Worm (Caenorhabditis elegans) whole organism, late embryonic: ENCODE data around the gene K06H7.7.

ENCODE experiments used
- C08G9.2 ChIP-seq: sonication (generic microtip); optimal IDR thresholded peaks from 2 replicates; lab custom pipeline; 2016; ENCODE audit warnings: mild to moderate bottlenecking, missing genetic modification characterization, moderate library complexity, missing compliant biosample characterization
- C38D4.7 ChIP-seq: fragments of 200-800 bp; sonication (Bioruptor generic); optimal IDR thresholded peaks from 2 replicates; lab custom pipeline; 2018; ENCODE audit warnings: mild to moderate bottlenecking, missing genetic modification characterization, moderate library complexity, missing compliant biosample characterization
- F13H6.1 ChIP-seq: sonication (generic microtip); optimal IDR thresholded peaks from 2 replicates; lab custom pipeline; 2016; ENCODE audit warnings: missing genetic modification characterization, missing compliant biosample characterization
- K09A11.1 ChIP-seq: sonication (generic microtip); optimal IDR thresholded peaks from 2 replicates; lab custom pipeline; 2017; ENCODE audit warnings: antibody characterized with exemption, mild to moderate bottlenecking, missing genetic modification characterization, missing compliant biosample characterization; ENCODE audit not compliant: insufficient read depth
- T23F11.4 ChIP-seq: fragments of 200-800 bp; sonication (Bioruptor generic); optimal IDR thresholded peaks from 2 replicates; lab custom pipeline; 2018; ENCODE audit warnings: mild to moderate bottlenecking, missing genetic modification characterization, missing compliant biosample characterization
- Y22D7AL.16 ChIP-seq: sonication (generic microtip); optimal IDR thresholded peaks from 2 replicates; lab custom pipeline; 2016; ENCODE audit warnings: missing genetic modification characterization, missing compliant biosample characterization
- ahr-1 ChIP-seq: sonication (generic microtip); optimal IDR thresholded peaks from 2 replicates; lab custom pipeline; 2016; ENCODE audit warnings: missing genetic modification characterization, missing compliant biosample characterization
- ama-1 ChIP-seq: fragments of 150-350 bp; optimal IDR thresholded peaks from 2 replicates; lab custom pipeline; 2014
- ceh-18 ChIP-seq: sonication (generic microtip); optimal IDR thresholded peaks from 2 replicates; lab custom pipeline; 2016; ENCODE audit warnings: missing genetic modification characterization, missing compliant biosample characterization
- ceh-19 ChIP-seq: fragments of 200-800 bp; sonication (Bioruptor generic); optimal IDR thresholded peaks from 2 replicates; lab custom pipeline; 2018; ENCODE audit warnings: mild to moderate bottlenecking, missing genetic modification characterization, missing compliant biosample characterization
- ceh-22 ChIP-seq: sonication (generic microtip); optimal IDR thresholded peaks from 2 replicates; lab custom pipeline; 2017; ENCODE audit warnings: missing biosample characterization, missing genetic modification characterization
- ceh-24 ChIP-seq: sonication (generic microtip); optimal IDR thresholded peaks from 2 replicates; lab custom pipeline; 2016; ENCODE audit warnings: mild to moderate bottlenecking, missing genetic modification characterization, missing compliant biosample characterization
- ceh-30 ChIP-seq: fragments of 150-350 bp; optimal IDR thresholded peaks from 2 replicates; lab custom pipeline; 2014; ENCODE audit warnings: missing biosample characterization, missing genetic modification characterization
- ceh-9 ChIP-seq: sonication (generic microtip); optimal IDR thresholded peaks from 2 replicates; lab custom pipeline; 2016; ENCODE audit warnings: mild to moderate bottlenecking, missing genetic modification characterization, inconsistent platforms, missing compliant biosample characterization
- che-1 ChIP-seq: sonication (generic microtip); optimal IDR thresholded peaks from 2 replicates; lab custom pipeline; 2016; ENCODE audit warnings: mild to moderate bottlenecking, missing genetic modification characterization, missing compliant biosample characterization
- dmd-4 ChIP-seq: sonication (generic microtip); optimal IDR thresholded peaks from 2 replicates; lab custom pipeline; 2016; ENCODE audit warnings: borderline replicate concordance, missing genetic modification characterization, missing compliant biosample characterization
- dve-1 ChIP-seq: sonication (generic microtip); optimal IDR thresholded peaks from 2 replicates; lab custom pipeline; 2017; ENCODE audit warnings: antibody characterized with exemption, mild to moderate bottlenecking, missing genetic modification characterization, missing compliant biosample characterization
- elt-2 ChIP-seq: sonication (generic microtip); optimal IDR thresholded peaks from 2 replicates; lab custom pipeline; 2016; ENCODE audit warnings: missing genetic modification reagents, missing genetic modification characterization, missing compliant biosample characterization
- ets-4 ChIP-seq: sonication (generic microtip); optimal IDR thresholded peaks from 2 replicates; lab custom pipeline; 2016; ENCODE audit warnings: missing genetic modification characterization, missing compliant biosample characterization
- eyg-1 ChIP-seq: sonication (generic microtip); optimal IDR thresholded peaks from 2 replicates; lab custom pipeline; 2016; ENCODE audit warnings: missing genotype, missing genetic modification characterization, missing compliant biosample characterization
- fax-1 ChIP-seq: sonication (generic microtip); optimal IDR thresholded peaks from 2 replicates; lab custom pipeline; 2016; ENCODE audit warnings: missing genotype, missing genetic modification characterization, missing compliant biosample characterization
- fkh-10 ChIP-seq: fragments of 150-350 bp; optimal IDR thresholded peaks from 2 replicates; lab custom pipeline; 2014; ENCODE audit warnings: missing biosample characterization, missing genetic modification reagents, missing genetic modification characterization
- fkh-6 ChIP-seq: sonication (generic microtip); optimal IDR thresholded peaks from 2 replicates; lab custom pipeline; 2016; ENCODE audit warnings: missing genetic modification characterization, missing compliant biosample characterization
- gmeb-2 ChIP-seq: sonication (generic microtip); optimal IDR thresholded peaks from 2 replicates; lab custom pipeline; 2016; ENCODE audit warnings: missing genetic modification characterization, inconsistent platforms, missing compliant biosample characterization
- hlh-15 ChIP-seq: sonication (generic microtip); optimal IDR thresholded peaks from 2 replicates; lab custom pipeline; 2016; ENCODE audit warnings: missing genetic modification characterization, missing compliant biosample characterization
- hlh-8 ChIP-seq: sonication (generic microtip); optimal IDR thresholded peaks from 2 replicates; lab custom pipeline; 2016; ENCODE audit warnings: missing genotype, missing genetic modification characterization, missing compliant biosample characterization
- lim-6 ChIP-seq: sonication (generic microtip); optimal IDR thresholded peaks from 2 replicates; lab custom pipeline; 2016; ENCODE audit warnings: missing genetic modification characterization, missing compliant biosample characterization
- lin-11 ChIP-seq: fragments of 200-800 bp; sonication (Bioruptor generic); optimal IDR thresholded peaks from 2 replicates; lab custom pipeline; 2018; ENCODE audit warnings: mild to moderate bottlenecking, missing genetic modification characterization, missing compliant biosample characterization
- nfya-1 ChIP-seq: sonication (generic microtip); optimal IDR thresholded peaks from 2 replicates; lab custom pipeline; 2017; ENCODE audit warnings: missing genetic modification characterization, mild to moderate bottlenecking, missing compliant biosample characterization, antibody characterized with exemption, moderate library complexity
- nhr-232 ChIP-seq: sonication (generic microtip); optimal IDR thresholded peaks from 2 replicates; lab custom pipeline; 2016; ENCODE audit warnings: missing genetic modification characterization, missing compliant biosample characterization
- odd-2 ChIP-seq: sonication (generic microtip); optimal IDR thresholded peaks from 2 replicates; lab custom pipeline; 2017; ENCODE audit warnings: antibody characterized with exemption, mild to moderate bottlenecking, missing genetic modification characterization, missing compliant biosample characterization
- pag-3 ChIP-seq: sonication (generic microtip); optimal IDR thresholded peaks from 2 replicates; lab custom pipeline; 2016; ENCODE audit warnings: missing compliant biosample characterization, missing genetic modification characterization, borderline replicate concordance
- pat-9 ChIP-seq: fragments of 200-800 bp; sonication (Bioruptor generic); optimal IDR thresholded peaks from 2 replicates; lab custom pipeline; 2018; ENCODE audit warnings: mild to moderate bottlenecking, missing genetic modification characterization, moderate library complexity, missing compliant biosample characterization
- pax-1 ChIP-seq: fragments of 150-350 bp; optimal IDR thresholded peaks from 2 replicates; lab custom pipeline; 2014; ENCODE audit warnings: missing biosample characterization, missing genetic modification characterization
- pha-2 ChIP-seq: sonication (generic microtip); optimal IDR thresholded peaks from 2 replicates; lab custom pipeline; 2017; ENCODE audit warnings: mild to moderate bottlenecking, missing genetic modification characterization, missing compliant biosample characterization
- pha-4 ChIP-seq: fragments of 150-350 bp; optimal IDR thresholded peaks from 2 replicates; lab custom pipeline; 2018; ENCODE audit warnings: missing biosample characterization, missing genetic modification reagents, missing genetic modification characterization
- pros-1 ChIP-seq: fragments of 150-350 bp; optimal IDR thresholded peaks from 2 replicates; lab custom pipeline; 2014; ENCODE audit warnings: missing biosample characterization, missing genetic modification reagents, missing genetic modification characterization
- ref-2 ChIP-seq: sonication (generic microtip); optimal IDR thresholded peaks from 2 replicates; lab custom pipeline; 2016; ENCODE audit warnings: missing genetic modification characterization, missing compliant biosample characterization
- rnt-1 ChIP-seq: sonication (generic microtip); optimal IDR thresholded peaks from 2 replicates; lab custom pipeline; 2016; ENCODE audit warnings: missing genetic modification characterization, missing compliant biosample characterization
- sdc-2 ChIP-seq: sonication (generic microtip); optimal IDR thresholded peaks from 2 replicates; lab custom pipeline; 2016; ENCODE audit warnings: missing genotype, missing genetic modification characterization, missing compliant biosample characterization
- sox-2 ChIP-seq: fragments of 200-800 bp; sonication (Bioruptor generic); IDR thresholded peaks from 2 replicates; pipeline ENCODE4 v1.3.6; 2022; ENCODE audit warnings: missing genetic modification reagents, missing genetic modification characterization, missing compliant biosample characterization
- syd-9 ChIP-seq: sonication (generic microtip); optimal IDR thresholded peaks from 2 replicates; lab custom pipeline; 2016; ENCODE audit warnings: mild to moderate bottlenecking, missing genetic modification characterization, moderate library complexity, missing compliant biosample characterization
- tbx-2 ChIP-seq: sonication (generic microtip); optimal IDR thresholded peaks from 2 replicates; lab custom pipeline; 2016; ENCODE audit warnings: missing genetic modification characterization, missing compliant biosample characterization
- ttx-3 ChIP-seq: sonication (generic microtip); optimal IDR thresholded peaks from 2 replicates; lab custom pipeline; 2016; ENCODE audit warnings: missing genetic modification reagents, missing genetic modification characterization, missing compliant biosample characterization
- unc-3 ChIP-seq, 2 experiments: fragments of 200-800 bp in 1 of 2; sonication (Bioruptor generic) in 1 of 2; sonication (generic microtip) in 1 of 2; conservative IDR thresholded peaks in 1 of 2; optimal IDR thresholded peaks in 1 of 2; 2 replicates each; pipeline versions ENCODE4 v1.3.6 to Lab custom; 2016 to 2022; ENCODE audit warnings: missing compliant biosample characterization in 2 of 2, missing genetic modification characterization in 2 of 2, missing genetic modification reagents in 1 of 2
- unc-42 ChIP-seq: sonication (generic microtip); optimal IDR thresholded peaks from 2 replicates; lab custom pipeline; 2016; ENCODE audit warnings: missing genotype, missing genetic modification characterization, missing compliant biosample characterization
- unc-55 ChIP-seq: sonication (generic microtip); optimal IDR thresholded peaks from 2 replicates; lab custom pipeline; 2017; ENCODE audit warnings: missing biosample characterization, missing genetic modification reagents, missing genetic modification characterization
- unc-86 ChIP-seq: sonication (generic microtip); optimal IDR thresholded peaks from 2 replicates; lab custom pipeline; 2016; ENCODE audit warnings: missing genetic modification characterization, missing compliant biosample characterization
- ztf-16 ChIP-seq: sonication (generic microtip); optimal IDR thresholded peaks from 2 replicates; lab custom pipeline; 2017; ENCODE audit warnings: missing genetic modification characterization, missing compliant biosample characterization

The K06H7.7 gene

DNA sequence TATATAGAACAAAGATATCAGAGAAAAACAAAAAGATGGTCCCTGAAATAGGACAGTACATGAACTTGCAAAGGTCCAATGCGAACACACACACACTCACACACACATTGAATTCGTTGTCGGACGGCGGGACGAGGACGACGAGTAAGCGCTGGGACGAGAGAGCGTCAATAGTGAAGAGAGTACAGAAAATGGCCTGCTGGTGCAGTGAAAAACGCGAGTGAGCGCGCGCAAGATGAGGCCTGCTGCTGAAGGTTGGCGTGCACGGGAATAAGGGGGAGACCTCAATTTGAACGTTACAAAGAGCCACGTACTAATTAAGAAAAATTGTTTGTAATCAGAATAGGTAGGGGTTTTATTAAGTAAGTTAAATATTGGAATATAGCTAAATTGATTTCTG, 41.7 kb upstream of the K06H7.7 start (continued):
- no peak for TF ChIP-seq pha-2 (tag; lab: Kevin White, UChicago)
- TF ChIP-seq dve-1 (tag; lab: Kevin White, UChicago): no peak
- TF ChIP-seq gmeb-2 (tag; lab: Kevin White, UChicago): no peak
- TF ChIP-seq fkh-6 (tag; lab: Kevin White, UChicago): no peak
- peak; percentile 57 for TF ChIP-seq syd-9
- TF ChIP-seq pag-3 (tag; lab: Kevin White, UChicago): no peak
- TF ChIP-seq eyg-1 (tag; lab: Kevin White, UChicago): no peak
- peak; percentile 32 for TF ChIP-seq unc-42
- TF ChIP-seq ceh-24 (tag; lab: Kevin White, UChicago): no peak
- no peak for TF ChIP-seq pha-4 (tag; lab: Kevin White, UChicago)
- no peak for TF ChIP-seq pax-1
- TF ChIP-seq sdc-2 (tag; lab: Kevin White, UChicago): peak; percentile 37
- TF ChIP-seq pat-9 (tag; lab: Kevin White, UChicago): no peak
- TF ChIP-seq dmd-4 (tag; lab: Kevin White, UChicago): no peak
- TF ChIP-seq ztf-16 (tag; lab: Kevin White, UChicago): no peak
- TF ChIP-seq F13H6.1 (tag; lab: Kevin White, UChicago): no peak
- TF ChIP-seq hlh-8: no peak
- TF ChIP-seq rnt-1 (tag; lab: Kevin White, UChicago): peak; percentile 9
- no peak for TF ChIP-seq T23F11.4 (GFP tag; lab: Kevin White, UChicago)
- TF ChIP-seq che-1 (tag; lab: Kevin White, UChicago): no peak
- no peak for TF ChIP-seq lin-11
- TF ChIP-seq ceh-9 (tag; lab: Kevin White, UChicago): no peak
- TF ChIP-seq ttx-3 (tag; lab: Kevin White, UChicago): no peak
- TF ChIP-seq lim-6 (tag; lab: Kevin White, UChicago): no peak

DNA sequence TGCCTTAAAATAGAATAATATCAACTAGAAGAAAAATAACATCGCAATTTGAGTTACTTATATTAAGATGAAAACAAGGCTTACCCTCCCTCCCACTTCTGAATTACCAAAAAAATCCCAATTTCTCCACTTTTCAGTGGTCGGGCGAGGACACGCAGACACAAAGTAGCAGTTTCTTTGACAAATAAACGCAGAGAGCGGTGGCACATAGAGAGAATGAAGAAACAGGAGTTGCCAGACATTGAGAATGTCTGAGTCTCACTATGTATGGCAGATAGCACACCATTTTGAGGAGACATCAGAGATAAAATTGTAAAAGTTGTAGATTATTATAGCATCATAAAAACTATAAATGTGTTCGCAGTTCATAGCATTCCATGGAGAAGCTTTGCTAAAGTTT, 40.0 kb upstream of the K06H7.7 start:
- TF ChIP-seq tbx-2 (tag; lab: Kevin White, UChicago): peak; percentile 30
- no peak for TF ChIP-seq ttx-3 (tag; lab: Kevin White, UChicago)
- no peak for TF ChIP-seq lim-6 (tag; lab: Kevin White, UChicago)
- no peak for TF ChIP-seq nhr-232
- TF ChIP-seq C08G9.2: no peak
- TF ChIP-seq dve-1 (tag; lab: Kevin White, UChicago): peak; percentile 10
- TF ChIP-seq unc-3 (GFP tag; conservative IDR thresholded peaks at IDR 0.05; lab: Robert Waterston, UW): no peak
- TF ChIP-seq unc-3 (tag; optimal IDR thresholded peaks at IDR 0.05; lab: Kevin White, UChicago): no peak
- TF ChIP-seq K09A11.1: no peak
- no peak for TF ChIP-seq che-1 (tag; lab: Kevin White, UChicago)
- no peak for TF ChIP-seq ets-4
- peak; percentile 63 for TF ChIP-seq nfya-1 (tag; lab: Kevin White, UChicago)
- TF ChIP-seq unc-55 (GFP tag; lab: Kevin White, UChicago): no peak
- no peak for TF ChIP-seq Y22D7AL.16 (tag; lab: Kevin White, UChicago)
- peak; percentile 18 for TF ChIP-seq elt-2 (tag; lab: Kevin White, UChicago)
- TF ChIP-seq ahr-1 (tag; lab: Kevin White, UChicago): no peak

DNA sequence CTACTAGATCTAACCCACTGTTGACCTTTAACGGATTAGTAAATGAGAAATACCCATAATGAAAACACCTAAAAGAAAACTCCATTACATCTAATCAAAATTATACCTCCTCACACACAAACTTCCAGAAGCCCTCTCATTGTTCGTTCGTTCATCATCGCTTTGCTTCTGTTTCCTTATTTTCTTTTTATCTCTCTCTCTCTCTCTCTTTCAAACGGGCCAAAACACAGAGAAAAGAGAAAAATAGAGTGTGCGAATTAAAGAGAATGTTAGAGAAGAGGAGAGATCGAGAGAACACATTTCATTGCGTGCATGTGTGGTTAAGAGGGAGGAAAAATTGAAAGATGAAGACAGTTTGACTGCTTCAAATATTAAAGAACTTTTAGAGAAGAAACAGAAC, 39.0 kb upstream of the K06H7.7 start:
- TF ChIP-seq syd-9 (no peak), unc-86 (tag; lab: Kevin White, UChicago) (no peak), unc-55 (GFP tag; lab: Kevin White, UChicago) (no peak), ref-2 (no peak), hlh-15 (tag; lab: Kevin White, UChicago) (no peak), pha-2 (tag; lab: Kevin White, UChicago) (no peak), fax-1 (tag; lab: Kevin White, UChicago) (no peak), nhr-232 (no peak), sdc-2 (tag; lab: Kevin White, UChicago) (no peak), pros-1 (no peak), ceh-30 (tag; lab: Kevin White, UChicago) (no peak), ceh-18 (tag; lab: Kevin White, UChicago) (no peak), ceh-19 (no peak), fkh-10 (GFP tag; lab: Kevin White, UChicago) (no peak), lin-11 (no peak), sox-2 (GFP tag; lab: Robert Waterston, UW) (peak; percentile 7; the same call in 1 of the 2 replicates), ets-4 (no peak), T23F11.4 (GFP tag; lab: Kevin White, UChicago) (no peak), ceh-22 (tag; lab: Kevin White, UChicago) (no peak), ama-1 (lab: Kevin White, UChicago) (no peak), C38D4.7 (GFP tag; lab: Kevin White, UChicago) (no peak), odd-2 (tag; lab: Kevin White, UChicago) (no peak), ceh-24 (tag; lab: Kevin White, UChicago) (no peak)
